Worm (Caenorhabditis elegans): ENCODE results near the gene F57B9.3.

The F57B9.3 gene

DNA sequence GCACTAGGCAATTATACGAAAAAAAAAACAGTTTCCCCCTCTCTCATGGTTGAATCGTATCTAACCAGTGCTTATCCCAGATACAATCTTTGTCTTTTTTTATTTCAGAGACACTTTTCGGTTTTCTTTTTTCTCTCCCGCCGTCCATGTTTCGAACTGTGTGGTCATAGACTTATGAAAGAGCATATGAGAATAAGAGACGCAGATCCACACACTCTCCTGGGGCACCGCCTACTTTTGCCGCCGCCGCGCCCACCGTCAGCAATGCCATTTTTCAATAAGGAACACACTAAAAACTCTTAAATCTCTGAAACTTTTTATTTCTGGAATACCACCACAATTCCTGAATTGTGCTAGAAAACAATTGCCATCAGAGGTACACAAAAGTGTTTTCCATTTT, 50.3 kb downstream of the F57B9.3 start, which contains the start of gene prk-1:
TSS of gene prk-1 (plus strand) at position 269 of the 400 bp plus-strand sequence.
- TF ChIP-seq pha-4 (tag; optimal IDR thresholded peaks at IDR 0.05) (no peak), zag-1 (tag; optimal IDR thresholded peaks at IDR 0.05) (no peak), elt-1 (tag; optimal IDR thresholded peaks at IDR 0.05) (peak; percentile 32), sea-2 (GFP tag; optimal IDR thresholded peaks at IDR 0.05) (no peak), lin-39 (tag; optimal IDR thresholded peaks at IDR 0.05) (no peak), ama-1 (optimal IDR thresholded peaks at IDR 0.05) (no peak), ztf-4 (tag; optimal IDR thresholded peaks at IDR 0.05) (no peak)

DNA sequence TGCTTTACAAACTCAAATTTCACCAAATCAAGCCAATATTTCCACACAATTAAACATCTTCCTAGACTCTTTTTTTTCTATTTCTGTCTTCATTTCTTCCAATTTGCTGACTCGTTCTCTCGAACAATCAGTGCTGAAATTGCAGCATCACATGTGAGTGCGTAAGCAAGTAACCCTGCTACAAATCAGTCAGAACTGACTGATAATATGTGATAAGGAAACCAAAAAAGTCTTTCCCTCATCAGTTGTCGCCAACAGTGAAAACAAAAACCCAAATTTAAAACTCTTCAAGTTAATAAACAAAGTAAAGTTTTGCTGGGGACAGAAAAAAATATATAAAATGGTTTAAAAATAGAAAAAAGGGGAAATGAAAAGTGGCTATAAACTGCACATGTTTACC, 51.8 kb downstream of the F57B9.3 start:
- TF ChIP-seq nhr-237 (tag; optimal IDR thresholded peaks at IDR 0.05) (no peak), elt-2 (tag; optimal IDR thresholded peaks at IDR 0.05) (peak; percentile 83), ama-1 (optimal IDR thresholded peaks at IDR 0.05) (peak; percentile 57), pqm-1 (tag; optimal IDR thresholded peaks at IDR 0.05) (peak; percentile 73), egl-27 (tag; optimal IDR thresholded peaks at IDR 0.05) (no peak), nfya-1 (tag; optimal IDR thresholded peaks at IDR 0.05; ENCODE audit: insufficient read depth) (peak; percentile 1), pha-4 (tag; optimal IDR thresholded peaks at IDR 0.05) (peak; percentile 65)
